Worm (Caenorhabditis elegans): ENCODE results near the gene fbxa-118.

The fbxa-118 gene

DNA sequence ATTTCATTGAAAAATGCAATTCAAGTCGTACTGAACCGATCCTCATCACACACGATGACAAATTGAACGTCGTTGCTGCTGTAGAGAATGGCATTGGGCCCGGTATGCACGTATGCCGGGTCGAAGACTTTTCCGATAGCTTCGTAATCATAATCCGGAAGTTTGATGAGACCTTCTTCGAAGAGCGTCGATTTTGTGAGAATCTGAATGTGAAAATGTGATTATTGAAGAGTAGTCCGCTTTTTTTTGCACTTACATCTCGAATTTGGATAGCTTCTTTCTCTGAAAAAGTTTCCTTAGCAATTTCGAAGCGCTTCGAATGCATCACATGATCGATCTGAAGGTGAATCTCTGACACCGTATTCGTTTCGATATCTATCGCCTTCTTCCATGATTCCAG is at the start of gene fbxa-118:
Gene fbxa-118 (minus strand): TSS at position 101 of the 400 bp plus-strand sequence.
- TF ChIP-seq eyg-1 (tag; optimal IDR thresholded peaks at IDR 0.05), result no peak
- TF ChIP-seq mec-3 (tag; optimal IDR thresholded peaks at IDR 0.05; ENCODE audit: borderline replicate concordance), result no peak
- TF ChIP-seq pros-1 (tag; optimal IDR thresholded peaks at IDR 0.05), result no peak

DNA sequence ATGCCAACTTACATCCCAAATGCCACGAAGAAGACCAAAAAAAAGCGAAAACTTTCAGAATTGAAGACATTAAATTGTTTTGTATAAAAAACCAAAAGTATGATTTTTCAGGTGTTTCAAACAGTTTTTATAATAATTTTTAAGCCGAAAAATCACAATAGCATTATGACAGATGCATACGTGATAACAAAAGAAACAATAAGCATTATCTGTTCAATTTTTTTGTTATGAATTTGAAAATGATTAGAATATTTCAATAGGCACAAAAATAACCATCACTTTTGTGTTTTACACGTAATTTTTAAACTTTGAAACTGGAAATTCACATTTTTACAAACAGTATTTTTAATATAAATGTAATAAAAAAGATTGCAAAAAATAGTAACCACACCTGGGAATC is 45.0 kb upstream of the fbxa-118 start, which contains the start of gene Y116F11B.17:
Gene Y116F11B.17 (minus strand): TSS at position 101 of the 400 bp plus-strand sequence.
- TF ChIP-seq ceh-34 (tag; optimal IDR thresholded peaks at IDR 0.05) (no peak), ceh-31 (tag; optimal IDR thresholded peaks at IDR 0.05) (no peak), pat-9 (tag; optimal IDR thresholded peaks at IDR 0.05) (no peak), che-1 (tag; optimal IDR thresholded peaks at IDR 0.05) (no peak), pax-1 (tag; optimal IDR thresholded peaks at IDR 0.05) (no peak), nhr-232 (tag; optimal IDR thresholded peaks at IDR 0.05) (no peak), C08G9.2 (tag; optimal IDR thresholded peaks at IDR 0.05) (no peak), unc-55 (GFP tag; optimal IDR thresholded peaks at IDR 0.05) (no peak), mec-3 (tag; optimal IDR thresholded peaks at IDR 0.05; ENCODE audit: borderline replicate concordance) (no peak)

DNA sequence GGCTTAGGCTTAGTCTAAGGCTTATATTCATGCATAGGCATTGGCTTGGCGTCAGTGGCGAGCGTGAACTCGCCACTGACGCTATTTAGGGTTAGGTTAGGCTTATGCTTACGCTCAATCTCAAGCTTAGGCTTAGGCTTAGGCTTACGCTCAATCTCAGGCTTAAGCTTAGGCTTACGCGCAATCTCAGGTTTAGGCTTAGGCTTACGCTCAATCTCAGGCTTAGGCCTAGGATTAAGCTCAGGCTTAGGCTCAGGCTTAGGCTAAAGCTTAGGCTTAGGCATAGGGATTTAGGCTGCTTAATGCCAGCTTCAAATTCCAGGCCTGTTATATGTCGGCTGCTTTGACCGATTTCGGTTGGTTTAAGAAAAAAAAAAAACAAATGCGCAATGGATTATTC is 43.1 kb upstream of the fbxa-118 start:
- TF ChIP-seq ceh-31 (tag; optimal IDR thresholded peaks at IDR 0.05) (no peak), pax-1 (tag; optimal IDR thresholded peaks at IDR 0.05) (no peak), elt-2 (tag; optimal IDR thresholded peaks at IDR 0.05) (no peak), dve-1 (tag; optimal IDR thresholded peaks at IDR 0.05) (peak; percentile 91), madf-2 (tag; optimal IDR thresholded peaks at IDR 0.05) (no peak), rnt-1 (tag; optimal IDR thresholded peaks at IDR 0.05) (no peak), Y22D7AL.16 (tag; optimal IDR thresholded peaks at IDR 0.05) (no peak)

DNA sequence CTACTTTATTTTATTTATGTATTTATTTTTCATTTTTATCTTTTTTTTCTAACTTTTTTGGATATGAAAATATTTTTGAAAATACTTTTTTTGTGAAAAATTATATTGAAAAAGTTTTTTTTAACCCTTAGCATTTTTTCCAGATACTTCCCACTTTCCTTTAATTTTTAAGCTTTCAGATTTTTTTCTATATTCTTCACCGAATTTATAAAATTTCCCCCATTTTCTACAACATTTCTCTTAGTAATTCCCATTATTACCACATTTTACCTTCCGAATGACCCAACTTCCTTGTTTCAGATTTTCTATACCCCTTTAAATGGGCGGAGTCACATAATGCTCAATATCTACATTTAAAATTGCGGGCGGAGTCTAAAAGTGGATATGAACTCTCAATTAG is 37.7 kb upstream of the fbxa-118 start, which contains the start of gene daf-28:
Gene daf-28 (plus strand): TSS at position 301 of the 400 bp plus-strand sequence.
- TF ChIP-seq eyg-1 (tag; optimal IDR thresholded peaks at IDR 0.05) (no peak), C38D4.7 (GFP tag; optimal IDR thresholded peaks at IDR 0.05) (no peak), pha-2 (tag; optimal IDR thresholded peaks at IDR 0.05) (no peak), zip-5 (tag; optimal IDR thresholded peaks at IDR 0.05) (no peak), pat-9 (tag; optimal IDR thresholded peaks at IDR 0.05) (no peak), nhr-11 (tag; optimal IDR thresholded peaks at IDR 0.05) (no peak), hlh-8 (tag; optimal IDR thresholded peaks at IDR 0.05) (no peak), mec-3 (tag; optimal IDR thresholded peaks at IDR 0.05; ENCODE audit: borderline replicate concordance) (no peak), madf-2 (tag; optimal IDR thresholded peaks at IDR 0.05) (no peak), T23F11.4 (GFP tag; optimal IDR thresholded peaks at IDR 0.05) (no peak), rnt-1 (tag; optimal IDR thresholded peaks at IDR 0.05) (no peak), lin-11 (tag; optimal IDR thresholded peaks at IDR 0.05) (no peak)

DNA sequence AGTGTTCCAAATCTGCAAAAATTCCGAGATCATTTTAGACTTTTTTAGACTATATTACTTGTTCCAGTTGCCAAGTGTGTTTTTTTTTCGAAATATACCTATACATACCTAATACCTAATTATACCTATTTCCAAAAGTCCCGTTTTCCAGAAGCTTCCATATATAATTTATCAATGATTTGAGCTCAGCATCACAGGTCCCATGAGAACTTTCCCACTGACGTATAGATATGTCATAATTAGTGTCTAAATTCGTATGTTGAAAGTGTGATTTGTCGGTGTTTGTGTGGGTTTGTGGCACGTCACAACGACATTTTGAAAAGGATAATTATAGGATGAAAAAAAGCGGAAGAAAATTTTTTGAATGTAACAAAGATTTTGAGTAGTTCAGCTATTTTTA is 28.4 kb upstream of the fbxa-118 start:
- TF ChIP-seq T23F11.4 (GFP tag; optimal IDR thresholded peaks at IDR 0.05) (no peak), fax-1 (tag; optimal IDR thresholded peaks at IDR 0.05) (no peak), elt-4 (tag; optimal IDR thresholded peaks at IDR 0.05) (no peak), madf-2 (tag; optimal IDR thresholded peaks at IDR 0.05) (no peak), unc-3 (GFP tag; conservative IDR thresholded peaks at IDR 0.05) (no peak), unc-3 (tag; optimal IDR thresholded peaks at IDR 0.05) (no peak), tbx-2 (tag; optimal IDR thresholded peaks at IDR 0.05) (no peak), sox-4 (tag; optimal IDR thresholded peaks at IDR 0.05) (no peak), elt-2 (tag; optimal IDR thresholded peaks at IDR 0.05) (no peak), ztf-16 (tag; optimal IDR thresholded peaks at IDR 0.05) (no peak), pat-9 (tag; optimal IDR thresholded peaks at IDR 0.05) (no peak), tbx-7 (tag; optimal IDR thresholded peaks at IDR 0.05) (no peak), pha-4 (tag; optimal IDR thresholded peaks at IDR 0.05) (no peak)

DNA sequence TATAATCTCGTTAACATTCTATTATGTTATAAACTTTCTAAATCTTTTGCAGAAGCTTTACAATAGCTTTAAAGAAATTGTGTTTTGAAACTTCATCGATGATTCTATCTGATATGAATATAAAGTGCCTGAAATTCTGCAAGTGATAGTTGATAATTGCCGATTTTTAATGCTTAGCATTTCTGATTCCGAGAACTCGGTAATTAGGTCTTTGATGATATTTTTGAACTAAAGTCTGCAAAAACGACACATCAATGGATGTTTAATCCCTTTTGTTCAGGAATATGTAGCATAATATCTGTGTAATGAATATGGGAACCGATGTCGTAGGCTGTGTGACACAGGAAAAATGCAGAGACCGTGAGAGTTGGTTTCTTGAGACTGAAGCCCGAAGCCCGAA is 25.7 kb upstream of the fbxa-118 start:
- no peak for TF ChIP-seq nhr-11 (tag; optimal IDR thresholded peaks at IDR 0.05)
- TF ChIP-seq sox-4 (tag; optimal IDR thresholded peaks at IDR 0.05), result no peak
- no peak for TF ChIP-seq unc-42 (tag; optimal IDR thresholded peaks at IDR 0.05)
- no peak for TF ChIP-seq tbx-7 (tag; optimal IDR thresholded peaks at IDR 0.05)
- no peak for TF ChIP-seq ceh-45 (GFP tag; IDR thresholded peaks at IDR 0.05)
- no peak for TF ChIP-seq odd-2 (tag; optimal IDR thresholded peaks at IDR 0.05)
